Worm (Caenorhabditis elegans): ENCODE data around the gene col-20.

col-20 gene

DNA sequence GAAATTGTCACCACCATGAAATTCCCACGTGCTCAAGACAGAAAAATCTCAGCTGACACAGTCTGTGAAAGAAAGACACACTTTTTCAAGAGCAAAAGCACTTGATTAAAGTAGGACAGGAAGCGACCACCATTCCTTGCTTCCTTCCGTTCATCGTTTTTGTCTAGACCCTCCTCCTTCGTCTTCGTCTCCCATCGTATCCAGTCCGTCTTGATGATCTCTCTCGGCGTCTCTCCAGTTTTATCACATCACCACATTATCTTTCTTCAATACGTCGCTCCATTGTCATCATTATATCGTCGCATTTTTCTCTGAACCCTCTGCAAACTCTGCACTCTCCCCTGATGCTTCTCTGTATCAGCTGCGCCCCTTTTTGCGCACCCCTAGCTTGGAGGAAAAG is 37.6 kb upstream of the col-20 start (continued):
- TF ChIP-seq F49E8.2 (tag; optimal IDR thresholded peaks at IDR 0.05; ENCODE audit: borderline replicate concordance) (no peak), lsy-2 (tag; optimal IDR thresholded peaks at IDR 0.05) (peak in 1 of 2 experiments; percentile 16), lir-3 (tag; optimal IDR thresholded peaks at IDR 0.05) (no peak), dmd-6 (GFP tag; IDR thresholded peaks at IDR 0.05) (0 out of 2 replicates have a peak, but pooled peaks have one; percentile 13), nhr-111 (GFP tag; optimal IDR thresholded peaks at IDR 0.05) (no peak), egl-43 (GFP tag; IDR thresholded peaks at IDR 0.05) (peak; percentile 29; the same call in 1 of the 2 replicates), nhr-28 (tag; optimal IDR thresholded peaks at IDR 0.05) (peak; percentile 32)

DNA sequence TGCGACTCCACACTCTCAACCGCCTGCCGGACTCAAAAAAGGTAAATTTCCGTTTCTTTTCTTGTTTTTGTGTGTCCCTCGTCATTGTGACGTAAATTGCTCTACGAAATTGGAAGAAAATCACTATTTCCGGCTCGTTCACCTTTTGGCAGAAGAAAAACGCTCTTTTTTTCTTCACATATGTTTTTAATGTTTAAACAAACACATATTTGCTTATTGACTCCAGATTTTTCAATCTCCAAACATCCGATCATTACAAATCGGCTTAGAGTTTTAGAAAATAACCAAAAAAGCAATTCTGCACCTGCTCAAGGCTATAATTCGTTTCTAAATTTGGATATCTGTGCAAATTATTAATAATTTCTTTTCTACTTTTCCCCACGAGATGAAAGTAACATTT is 35.3 kb upstream of the col-20 start:
- TF ChIP-seq Y75B8A.6 (GFP tag; IDR thresholded peaks at IDR 0.05) = 0 out of 2 replicates have a peak, but pooled peaks have one; percentile 13
- no peak for TF ChIP-seq tag-97 (GFP tag; IDR thresholded peaks at IDR 0.05)

DNA sequence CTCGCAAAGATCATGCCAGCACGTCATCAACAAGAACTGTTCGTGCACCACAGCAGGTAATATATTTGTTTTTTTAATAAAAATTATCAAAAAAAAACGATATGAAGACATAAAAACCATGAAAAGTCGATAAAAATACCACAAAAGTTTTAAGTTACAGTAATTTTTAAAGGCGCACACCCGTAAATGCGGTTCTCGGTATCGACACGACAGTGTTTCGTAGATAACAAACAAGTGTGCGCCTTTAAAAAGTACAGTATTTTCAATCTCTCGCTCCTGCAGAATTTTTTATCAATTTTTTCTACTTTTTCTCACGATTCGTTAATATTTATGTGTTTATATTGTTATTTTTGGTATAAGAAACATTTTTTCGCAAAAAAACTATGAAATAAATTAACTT is 34.7 kb upstream of the col-20 start:
- TF ChIP-seq nhr-25 (tag; optimal IDR thresholded peaks at IDR 0.05; ENCODE audit: borderline replicate concordance, insufficient read depth) = no peak
- TF ChIP-seq snpc-1.2 (GFP tag; IDR thresholded peaks at IDR 0.05) = 0 out of 2 replicates have a peak, but pooled peaks have one; percentile 36
- no peak for TF ChIP-seq nhr-48 (tag; optimal IDR thresholded peaks at IDR 0.05)

DNA sequence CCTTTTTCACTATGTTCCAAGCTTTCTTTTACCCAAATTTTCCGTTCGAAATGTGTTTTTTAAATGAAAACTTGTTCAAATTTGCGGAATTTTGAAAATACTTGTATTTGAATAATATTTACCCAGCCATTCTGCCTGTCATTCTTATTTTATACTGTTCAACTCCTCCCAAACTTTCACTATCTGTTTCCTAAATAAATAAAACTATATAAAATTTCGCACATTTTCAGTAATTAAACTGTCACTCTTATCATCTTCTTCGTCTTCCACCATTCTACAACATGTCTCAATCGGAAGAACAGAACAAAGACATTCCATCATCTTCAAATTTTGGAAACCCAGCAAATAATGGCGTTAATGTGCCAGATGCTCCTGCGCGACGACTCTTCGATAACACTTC is 34.2 kb upstream of the col-20 start, which contains the start of gene btbd-10:
Gene btbd-10, plus strand, starts transcription at position 231 of the 400 bp plus-strand sequence.
- TF ChIP-seq dmd-9 (GFP tag; IDR thresholded peaks at IDR 0.05) (no peak), nhr-28 (tag; optimal IDR thresholded peaks at IDR 0.05) (peak; percentile 38), lin-1 (GFP tag; IDR thresholded peaks at IDR 0.05) (0 out of 2 replicates have a peak, but pooled peaks have one; percentile 14), php-3 (GFP tag; IDR thresholded peaks at IDR 0.05) (peak; percentile 81), pqm-1 (tag; optimal IDR thresholded peaks at IDR 0.05) (peak; percentile 28), madf-5 (GFP tag; IDR thresholded peaks at IDR 0.05) (no peak), ZK546.5 (tag; optimal IDR thresholded peaks at IDR 0.05) (no peak), hlh-11 (tag; optimal IDR thresholded peaks at IDR 0.05) (peak; percentile 5), aha-1 (tag) (peak; percentile 44), daf-16 (GFP tag; optimal IDR thresholded peaks at IDR 0.05) (no peak), daf-16 (tag; optimal IDR thresholded peaks at IDR 0.05) (peak; percentile 62), dmd-6 (GFP tag; IDR thresholded peaks at IDR 0.05) (peak; percentile 28; the same call in 1 of the 2 replicates), attf-4 (tag; optimal IDR thresholded peaks at IDR 0.05) (no peak), dve-1 (tag; optimal IDR thresholded peaks at IDR 0.05; ENCODE audit: insufficient read depth) (peak; percentile 5), nhr-11 (tag; optimal IDR thresholded peaks at IDR 0.05) (no peak), spr-1 (tag; optimal IDR thresholded peaks at IDR 0.05) (no peak)

DNA sequence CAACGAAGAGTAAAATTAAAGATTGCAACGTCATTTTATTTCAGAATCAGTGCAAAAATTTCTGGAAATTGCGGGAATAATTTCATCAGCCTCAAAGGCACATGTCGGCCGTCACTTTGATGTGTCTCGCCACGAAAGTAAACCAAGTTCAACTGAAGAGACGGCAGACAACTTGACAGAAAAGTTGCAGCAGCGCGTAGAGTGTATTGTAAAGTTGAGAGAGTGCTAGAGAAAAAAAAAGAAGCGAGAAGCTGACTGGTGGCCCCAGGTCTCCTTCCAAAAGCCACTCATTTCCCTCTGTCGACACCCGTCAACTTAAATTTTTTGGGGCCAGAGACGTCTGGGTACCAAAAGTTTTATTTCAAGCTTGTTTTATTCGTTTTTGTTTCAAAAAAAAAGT is 33.7 kb upstream of the col-20 start:
- TF ChIP-seq ZK337.2 (GFP tag; IDR thresholded peaks at IDR 0.05) (no peak), nhr-102 (tag; optimal IDR thresholded peaks at IDR 0.05) (peak; percentile 11), dmd-6 (GFP tag; IDR thresholded peaks at IDR 0.05) (peak; percentile 66), nhr-76 (tag; optimal IDR thresholded peaks at IDR 0.05) (no peak), ctbp-1 (GFP tag; IDR thresholded peaks at IDR 0.05) (peak; percentile 41; the same call in 1 of the 2 replicates), spr-3 (GFP tag; optimal IDR thresholded peaks at IDR 0.05) (no peak), ZK546.5 (tag; optimal IDR thresholded peaks at IDR 0.05) (no peak), mdt-29 (GFP tag; IDR thresholded peaks at IDR 0.05) (peak; percentile 58; the same call in 1 of the 2 replicates), rbr-2 (tag; optimal IDR thresholded peaks at IDR 0.05) (peak; percentile 64), nhr-77 (tag; optimal IDR thresholded peaks at IDR 0.05) (peak; percentile 77), ama-1 (optimal IDR thresholded peaks at IDR 0.05) (peak; percentile 50), zfp-3 (GFP tag; conservative IDR thresholded peaks at IDR 0.05) (no peak), Y105C5A.15 (GFP tag; IDR thresholded peaks at IDR 0.05) (no peak), pqm-1 (tag; optimal IDR thresholded peaks at IDR 0.05) (no peak), ceh-62 (tag; optimal IDR thresholded peaks at IDR 0.05) (no peak), tag-97 (GFP tag; IDR thresholded peaks at IDR 0.05) (no peak), aha-1 (tag) (no peak), F26F4.8 (GFP tag; conservative IDR thresholded peaks at IDR 0.05) (no peak), hlh-11 (tag; optimal IDR thresholded peaks at IDR 0.05) (peak; percentile 83), nhr-28 (tag; optimal IDR thresholded peaks at IDR 0.05) (peak; percentile 73), lin-29 (GFP tag; IDR thresholded peaks at IDR 0.05) (no peak), set-16 (GFP tag; IDR thresholded peaks at IDR 0.05) (0 out of 2 replicates have a peak, but pooled peaks have one; percentile 11), daf-16 (GFP tag; optimal IDR thresholded peaks at IDR 0.05) (peak in 1 of 2 experiments; percentile 16), daf-16 (tag; optimal IDR thresholded peaks at IDR 0.05) (peak; percentile 64), ceh-32 (tag; optimal IDR thresholded peaks at IDR 0.05; ENCODE audit: poor library complexity) (no peak), lin-1 (GFP tag; IDR thresholded peaks at IDR 0.05) (no peak), D1046.2 (GFP tag; IDR thresholded peaks at IDR 0.05) (no peak)
